Worm (Caenorhabditis elegans) whole organism, L4 larva: ENCODE measurements around the gene F20B6.9.

Experiments
- ZK337.2 ChIP-seq: fragments of 200-800 bp; sonication (Bioruptor generic); IDR thresholded peaks from 2 replicates; pipeline ENCODE4 v1.3.6; 2022; ENCODE audit warnings: missing genetic modification reagents, missing genetic modification characterization, missing compliant biosample characterization
- aha-1 ChIP-seq: fragments of 150-350 bp; peaks from one replicate; lab custom pipeline; 2014; ENCODE audit warnings: missing biosample characterization, missing genetic modification characterization
- daf-16 ChIP-seq, 3 experiments: sonication (generic microtip); optimal IDR thresholded peaks; 2 replicates each; lab custom pipeline; 2016 to 2017; ENCODE audit warnings: missing genetic modification characterization in 3 of 3, missing genetic modification reagents in 3 of 3, mild to moderate bottlenecking in 2 of 3, missing compliant biosample characterization in 2 of 3, missing biosample characterization in 1 of 3, moderate library complexity in 1 of 3
- fkh-10 ChIP-seq: fragments of 150-350 bp; optimal IDR thresholded peaks from 2 replicates; lab custom pipeline; 2014; ENCODE audit warnings: missing biosample characterization, missing genetic modification reagents, missing genetic modification characterization
- hif-1 ChIP-seq, 2 experiments: sonication (generic microtip); optimal IDR thresholded peaks; 2 replicates each; lab custom pipeline; 2016 to 2017; ENCODE audit warnings: missing compliant biosample characterization in 2 of 2, missing genetic modification characterization in 2 of 2, missing genetic modification reagents in 2 of 2, missing genotype in 2 of 2, mild to moderate bottlenecking in 1 of 2
- hmg-1.1 ChIP-seq: fragments of 200-800 bp; sonication (Bioruptor generic); IDR thresholded peaks from 2 replicates; pipeline ENCODE4 v1.3.6; 2022; ENCODE audit warnings: missing genetic modification reagents, missing genetic modification characterization, missing compliant biosample characterization
- lim-7 ChIP-seq: fragments of 200-800 bp; sonication (Bioruptor generic); IDR thresholded peaks from 2 replicates; pipeline ENCODE4 v1.3.6; 2022; ENCODE audit warnings: missing genetic modification characterization, missing compliant biosample characterization
- lin-1 ChIP-seq: fragments of 200-800 bp; sonication (Bioruptor generic); IDR thresholded peaks from 2 replicates; pipeline ENCODE4 v1.3.6; 2022; ENCODE audit warnings: missing genetic modification reagents, missing genetic modification characterization, missing compliant biosample characterization
- lsy-2 ChIP-seq, 2 experiments: fragments of 150-350 bp in 1 of 2; sonication (generic microtip) in 1 of 2; optimal IDR thresholded peaks; 2 replicates each; lab custom pipeline; 2014 to 2017; ENCODE audit warnings: missing biosample characterization in 2 of 2, missing genetic modification characterization in 2 of 2
- mxl-3 ChIP-seq: fragments of 200-800 bp; sonication (Bioruptor generic); optimal IDR thresholded peaks from 2 replicates; lab custom pipeline; 2018; ENCODE audit warnings: mild to moderate bottlenecking, missing genetic modification characterization, missing compliant biosample characterization
- nhr-11 ChIP-seq: fragments of 150-350 bp; optimal IDR thresholded peaks from 2 replicates; lab custom pipeline; 2014; ENCODE audit warnings: missing biosample characterization, missing genetic modification characterization
- nhr-237 ChIP-seq: sonication (generic microtip); optimal IDR thresholded peaks from 2 replicates; lab custom pipeline; 2017; ENCODE audit warnings: missing biosample characterization, missing genetic modification characterization
- nhr-28 ChIP-seq: fragments of 150-350 bp; optimal IDR thresholded peaks from 2 replicates; lab custom pipeline; 2014; ENCODE audit warnings: missing biosample characterization, missing genetic modification characterization

DNA sequence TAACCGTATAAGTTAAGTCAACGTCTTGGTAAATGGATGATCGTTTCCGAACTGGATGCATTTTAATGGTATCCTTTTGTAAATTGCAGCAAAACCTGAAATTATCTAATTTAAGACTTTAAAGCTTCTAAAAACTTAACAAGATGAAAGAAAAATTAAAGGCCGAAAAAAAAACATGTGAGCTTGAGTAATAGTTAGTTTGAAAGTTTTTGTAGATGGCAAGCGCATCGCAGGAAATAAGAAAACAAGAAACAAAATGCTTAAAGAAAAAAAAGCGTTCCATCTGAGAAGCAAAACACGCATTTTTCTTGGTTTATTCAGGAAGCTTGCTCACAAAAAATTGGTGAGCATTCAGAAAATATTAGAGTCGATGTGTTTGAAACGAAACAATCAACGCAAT lies 28.5 kb upstream of the F20B6.9 start, which contains the start of gene rab-37:
- TF ChIP-seq nhr-28 (tag; lab: Kevin White, UChicago) (no peak), ZK337.2 (GFP tag; lab: Robert Waterston, UW) (no peak), nhr-11 (tag; lab: Kevin White, UChicago) (no peak), mxl-3 (GFP tag; lab: Kevin White, UChicago) (no peak), fkh-10 (GFP tag; lab: Kevin White, UChicago) (no peak), lim-7 (GFP tag; lab: Robert Waterston, UW) (no peak), aha-1 (peak; percentile 39), nhr-237 (no peak), lin-1 (GFP tag; lab: Robert Waterston, UW) (no peak), hif-1 (tag; optimal IDR thresholded peaks at IDR 0.05; lab: Kevin White, UChicago) (no peak), lsy-2 (tag; optimal IDR thresholded peaks at IDR 0.05; lab: Kevin White, UChicago) (no peak), daf-16 (GFP tag; optimal IDR thresholded peaks at IDR 0.05; lab: Kevin White, UChicago) (no peak), daf-16 (tag; optimal IDR thresholded peaks at IDR 0.05; lab: Kevin White, UChicago) (no peak), hmg-1.1 (GFP tag; lab: Robert Waterston, UW) (no peak)
